Worm (Caenorhabditis elegans) whole organism, L4/young adult: ENCODE results near the gene tsp-2.
A peak's percentile ranks its signal among the peaks of the same experiment; 100 is the strongest.

Experiments used
- W03F9.2 ChIP-seq: fragments of 150-350 bp; optimal IDR thresholded peaks from 2 replicates; lab custom pipeline; 2014; ENCODE audit warnings: missing biosample characterization, missing genetic modification characterization
- dao-5 ChIP-seq: sonication (generic microtip); optimal IDR thresholded peaks from 2 replicates; lab custom pipeline; 2016; ENCODE audit warnings: missing genotype, missing genetic modification characterization, moderate library complexity, missing compliant biosample characterization
- him-1 ChIP-seq: sonication (generic microtip); optimal IDR thresholded peaks from 2 replicates; lab custom pipeline; 2016; ENCODE audit warnings: missing genotype, missing genetic modification reagents, missing genetic modification characterization, missing compliant biosample characterization

DNA sequence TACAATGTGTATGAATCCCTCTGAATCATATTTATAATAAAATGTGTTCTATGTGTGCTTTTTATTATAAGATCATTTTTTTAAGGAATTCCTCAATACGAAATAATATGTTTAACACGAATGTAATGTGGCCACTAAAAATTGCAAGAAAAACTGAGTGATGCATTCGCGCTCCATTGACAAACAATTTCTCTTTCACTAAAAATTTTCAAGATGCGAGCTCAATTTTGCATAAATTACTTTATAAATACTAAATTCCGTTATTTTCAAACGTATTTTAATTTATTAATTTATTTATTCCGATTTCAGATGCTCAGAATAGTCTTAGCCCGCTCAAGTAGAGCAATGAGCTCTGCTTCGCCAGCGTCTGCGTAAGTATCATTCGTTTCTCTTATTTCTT is 28.0 kb upstream of the tsp-2 start, which contains the start of gene mrps-9:
- peak; percentile 13 for TF ChIP-seq W03F9.2 (tag; lab: Kevin White, UChicago)
- no peak for TF ChIP-seq him-1
- TF ChIP-seq dao-5 (tag; lab: Kevin White, UChicago): no peak
